Fruit fly (Drosophila melanogaster) whole organism, adult: ENCODE results near the gene RpL9.
A peak's percentile ranks its signal among the peaks of the same experiment; 100 is the strongest.

Source experiments
- CG11617 ChIP-seq: fragments of 200-800 bp; sonication (Bioruptor generic); optimal IDR thresholded peaks from 2 replicates; lab custom pipeline; 2017; ENCODE audit warnings: mild to moderate bottlenecking, missing biosample characterization, missing genetic modification reagents, missing genetic modification characterization
- CG12768 ChIP-seq: fragments of 200-800 bp; sonication (Bioruptor generic); optimal IDR thresholded peaks from 2 replicates; lab custom pipeline; 2017; ENCODE audit warnings: missing biosample characterization, missing genetic modification characterization, mild to moderate bottlenecking, moderate library complexity, missing genetic modification reagents
- CG33017 ChIP-seq: fragments of 200-800 bp; sonication (Bioruptor generic); optimal IDR thresholded peaks from 2 replicates; lab custom pipeline; 2018; ENCODE audit warnings: missing biosample characterization, mild to moderate bottlenecking, missing genetic modification characterization, moderate library complexity
- Mnt ChIP-seq: fragments of 200-800 bp; sonication (Bioruptor generic); optimal IDR thresholded peaks from 2 replicates; lab custom pipeline; 2016; ENCODE audit warnings: missing biosample characterization, mild to moderate bottlenecking, missing genetic modification characterization
- bab1 ChIP-seq: fragments of 200-800 bp; sonication (Bioruptor generic); optimal IDR thresholded peaks from 3 replicates; lab custom pipeline; 2019; ENCODE audit warnings: missing biosample characterization, mild to moderate bottlenecking, missing genetic modification characterization, moderate library complexity
- cnc ChIP-seq, 2 experiments: fragments of >200 bp; optimal IDR thresholded peaks; 2 replicates each; lab custom pipeline; 2017
- kay ChIP-seq: fragments of 200-800 bp; sonication (Bioruptor generic); peaks from one replicate; lab custom pipeline; 2016; ENCODE audit warnings: missing biosample characterization, missing genetic modification characterization, borderline replicate concordance
- pad ChIP-seq: fragments of 200-800 bp; sonication (Bioruptor generic); optimal IDR thresholded peaks from 3 replicates; lab custom pipeline; 2017; ENCODE audit warnings: missing biosample characterization, missing genetic modification characterization, mild to moderate bottlenecking, moderate library complexity, missing genetic modification reagents
- tj ChIP-seq: fragments of 200-800 bp; sonication (Bioruptor generic); optimal IDR thresholded peaks from 3 replicates; lab custom pipeline; 2017; ENCODE audit warnings: missing biosample characterization, mild to moderate bottlenecking, missing genetic modification characterization, moderate library complexity

DNA sequence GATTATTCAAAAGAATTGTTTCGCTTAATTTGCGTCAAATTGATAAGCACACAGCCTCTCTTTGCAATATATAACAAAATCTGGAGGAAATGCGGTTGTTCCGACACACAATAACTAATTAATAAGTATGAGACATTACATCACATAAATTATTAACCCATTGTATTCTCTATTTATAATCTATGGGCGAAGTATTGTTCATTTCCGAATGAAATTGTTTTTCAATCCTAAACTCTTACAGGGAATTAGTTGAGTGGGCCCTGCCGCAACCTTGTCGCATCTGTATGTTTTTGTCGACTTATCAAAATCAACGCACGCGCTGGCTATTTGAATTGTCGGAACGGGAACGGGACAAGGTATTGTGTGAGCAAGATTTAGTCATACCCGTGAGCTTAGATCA lies 31.8 kb downstream of the RpL9 start, which contains the start of gene CG16743:
- TF ChIP-seq CG33017 (tag; lab: Kevin White, UChicago) (peak; percentile 63), kay (no peak), cnc (optimal IDR thresholded peaks at IDR 0.05; lab: Kevin White, UChicago) (no peak), bab1 (GFP tag; lab: Kevin White, UChicago) (no peak), pad (GFP tag; lab: Kevin White, UChicago) (no peak), tj (GFP tag; lab: Kevin White, UChicago) (peak; percentile 40), Mnt (GFP tag; lab: Kevin White, UChicago) (peak; percentile 31), CG12768 (GFP tag; lab: Kevin White, UChicago) (no peak), CG11617 (GFP tag; lab: Kevin White, UChicago) (no peak)
